Fruit fly (Drosophila melanogaster): ENCODE results near the gene CG33120.

- TF ChIP-seq CG4496 (GFP tag; IDR thresholded peaks at IDR 0.05) = no peak
- TF ChIP-seq CG10348 (GFP tag; IDR thresholded peaks at IDR 0.05) = no peak
Measured at dm6 chr2L:18801704-18802103, 42.7 kb downstream of the CG33120 start.
